Worm (Caenorhabditis elegans) whole organism, L1 larva: ENCODE measurements around the gene C25E10.5.

Experiments used
- nhr-71 ChIP-seq: sonication (generic microtip); optimal IDR thresholded peaks from 2 replicates; lab custom pipeline; 2016; ENCODE audit warnings: mild to moderate bottlenecking, missing genetic modification characterization, moderate library complexity, missing compliant biosample characterization
- pqm-1 ChIP-seq: sonication (generic microtip); optimal IDR thresholded peaks from 3 replicates; lab custom pipeline; 2017; ENCODE audit warnings: missing biosample characterization, missing genetic modification characterization
- unc-130 ChIP-seq: fragments of 150-350 bp; optimal IDR thresholded peaks from 2 replicates; lab custom pipeline; 2017; ENCODE audit warnings: missing biosample characterization, missing genetic modification characterization, inconsistent platforms

DNA sequence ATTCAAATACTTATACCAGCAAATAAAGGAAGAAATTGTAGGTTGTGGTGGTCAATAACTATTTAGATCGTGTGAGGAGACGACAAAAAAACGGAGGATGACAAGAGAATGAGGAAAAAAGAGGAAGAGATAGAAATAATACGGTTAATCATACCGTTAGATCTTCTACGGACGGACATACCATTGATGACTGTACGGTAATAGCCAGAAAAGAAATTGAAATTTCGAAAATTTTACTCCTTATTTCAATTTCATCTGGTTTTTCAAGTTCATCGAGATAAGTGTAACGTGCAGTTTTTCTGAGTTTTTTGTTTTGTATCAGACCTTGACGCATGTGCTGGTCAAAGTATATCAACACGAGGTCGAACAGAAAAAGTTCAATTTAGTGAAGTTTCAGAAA lies 35.6 kb downstream of the C25E10.5 start:
- TF ChIP-seq pqm-1 (tag; lab: Kevin White, UChicago) (no peak), unc-130 (tag; lab: Kevin White, UChicago) (no peak), nhr-71 (tag; lab: Kevin White, UChicago) (no peak)
